Fruit fly (Drosophila melanogaster): Measurements from ENCODE around the gene capt.

DNA sequence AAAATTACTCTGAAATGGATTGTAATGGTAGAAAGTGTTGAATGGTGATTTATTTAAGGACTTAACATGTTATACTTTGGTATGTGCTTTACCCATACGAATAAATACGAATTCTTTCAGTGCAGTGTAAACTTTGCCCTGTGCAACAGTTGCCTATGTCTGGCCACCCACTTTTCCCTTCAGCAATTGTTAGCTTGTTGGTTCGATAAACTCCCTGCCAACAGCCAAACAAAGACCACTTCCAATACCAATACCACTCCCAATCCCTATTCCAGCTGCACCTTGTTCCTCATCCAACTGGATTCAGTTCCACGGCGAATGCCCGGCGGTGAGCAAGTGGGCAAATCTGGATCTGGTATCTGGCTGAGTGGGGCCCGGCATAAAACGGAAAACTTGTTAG lies 45.9 kb upstream of the capt start, which contains the start of gene CG14342:
- no peak for TF ChIP-seq CG8478 (optimal IDR thresholded peaks at IDR 0.05)
- TF ChIP-seq CTCF (optimal IDR thresholded peaks at IDR 0.05): no peak

All from S2 (cell line).